Worm (Caenorhabditis elegans): Measurements from ENCODE around the gene cyn-3.

Gene cyn-3

DNA sequence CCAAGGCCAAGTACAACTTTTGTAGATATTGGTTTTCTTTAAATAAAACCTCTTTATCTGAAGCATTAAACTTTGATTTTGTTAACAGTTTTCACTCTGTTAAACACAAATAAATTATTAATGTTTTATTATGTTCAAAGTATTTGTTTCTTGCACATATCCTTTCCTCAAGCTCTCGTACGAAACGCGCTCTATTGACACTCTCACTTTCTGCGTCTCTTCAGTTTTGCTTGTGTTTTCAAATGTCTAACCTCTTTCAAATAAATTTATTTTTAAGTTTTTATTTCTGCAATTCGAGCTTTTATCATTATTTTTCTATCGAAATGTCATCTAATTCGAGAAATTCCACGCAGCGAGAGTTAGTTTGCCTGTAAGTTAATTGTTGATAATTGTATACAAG, 45.9 kb upstream of the cyn-3 start, which contains the start of gene K08F9.4 (continued):
- TF ChIP-seq lin-13 (GFP tag; optimal IDR thresholded peaks at IDR 0.05) (peak; percentile 20), ztf-4 (tag; optimal IDR thresholded peaks at IDR 0.05) (no peak), snu-23 (GFP tag; optimal IDR thresholded peaks at IDR 0.05) (peak; percentile 79), elt-3 (tag; optimal IDR thresholded peaks at IDR 0.05) (peak in 2 of 6 experiments; percentile 26 to 72), ceh-8 (GFP tag; optimal IDR thresholded peaks at IDR 0.05) (no peak), ceh-90 (tag; optimal IDR thresholded peaks at IDR 0.05) (no peak), unc-86 (tag; optimal IDR thresholded peaks at IDR 0.05) (peak; percentile 38), lin-35 (GFP tag; optimal IDR thresholded peaks at IDR 0.05) (peak; percentile 75 to 85), swsn-7 (tag; optimal IDR thresholded peaks at IDR 0.05) (peak; percentile 51), C34B4.2 (tag; optimal IDR thresholded peaks at IDR 0.05) (no peak), lsy-2 (tag; optimal IDR thresholded peaks at IDR 0.05) (peak; percentile 75 to 82), irx-1 (tag; optimal IDR thresholded peaks at IDR 0.05) (peak; percentile 0), nhr-12 (tag; optimal IDR thresholded peaks at IDR 0.05) (no peak), isw-1 (GFP tag; IDR thresholded peaks at IDR 0.05) (no peak), F16B12.6 (tag; optimal IDR thresholded peaks at IDR 0.05) (peak; percentile 38), nhr-237 (tag; optimal IDR thresholded peaks at IDR 0.05) (peak; percentile 55), Y116A8C.19 (tag; optimal IDR thresholded peaks at IDR 0.05; ENCODE audit: borderline replicate concordance) (no peak), ceh-82 (tag; optimal IDR thresholded peaks at IDR 0.05) (peak; percentile 24 to 71 (median 55)), grh-1 (GFP tag; IDR thresholded peaks at IDR 0.05) (peak; percentile 31; the same call in 1 of the 2 replicates), nhr-76 (tag; optimal IDR thresholded peaks at IDR 0.05) (no peak), ets-5 (GFP tag; IDR thresholded peaks at IDR 0.05) (no peak), zip-4 (GFP tag; optimal IDR thresholded peaks at IDR 0.05) (no peak), nhr-90 (tag; optimal IDR thresholded peaks at IDR 0.05; ENCODE audit: poor library complexity) (peak; percentile 75), zag-1 (tag; optimal IDR thresholded peaks at IDR 0.05) (no peak), nhr-71 (tag; optimal IDR thresholded peaks at IDR 0.05) (peak; percentile 80), nhr-19 (GFP tag; conservative IDR thresholded peaks at IDR 0.05) (no peak), egl-27 (tag; optimal IDR thresholded peaks at IDR 0.05) (no peak), fkh-8 (tag; optimal IDR thresholded peaks at IDR 0.05) (peak; percentile 13), mep-1 (tag; optimal IDR thresholded peaks at IDR 0.05) (peak; percentile 83), vab-15 (tag; optimal IDR thresholded peaks at IDR 0.05) (peak; percentile 2), jun-1 (tag; optimal IDR thresholded peaks at IDR 0.05) (no peak), elt-2 (tag; optimal IDR thresholded peaks at IDR 0.05) (no peak), unc-62 (GFP tag; optimal IDR thresholded peaks at IDR 0.05) (no peak), pax-3 (tag; optimal IDR thresholded peaks at IDR 0.05) (no peak), nhr-20 (tag; optimal IDR thresholded peaks at IDR 0.05) (peak; percentile 68), skn-1 (tag; optimal IDR thresholded peaks at IDR 0.05) (peak; percentile 70), unc-98 (GFP tag; IDR thresholded peaks at IDR 0.05) (no peak), egl-13 (tag; optimal IDR thresholded peaks at IDR 0.05) (no peak), mef-2 (tag; optimal IDR thresholded peaks at IDR 0.05) (no peak), unc-30 (tag; optimal IDR thresholded peaks at IDR 0.05) (no peak), ceh-63 (GFP tag; optimal IDR thresholded peaks at IDR 0.05) (no peak), C04F5.9 (tag; optimal IDR thresholded peaks at IDR 0.05) (no peak), lin-14 (GFP tag; optimal IDR thresholded peaks at IDR 0.05) (peak; percentile 81)

DNA sequence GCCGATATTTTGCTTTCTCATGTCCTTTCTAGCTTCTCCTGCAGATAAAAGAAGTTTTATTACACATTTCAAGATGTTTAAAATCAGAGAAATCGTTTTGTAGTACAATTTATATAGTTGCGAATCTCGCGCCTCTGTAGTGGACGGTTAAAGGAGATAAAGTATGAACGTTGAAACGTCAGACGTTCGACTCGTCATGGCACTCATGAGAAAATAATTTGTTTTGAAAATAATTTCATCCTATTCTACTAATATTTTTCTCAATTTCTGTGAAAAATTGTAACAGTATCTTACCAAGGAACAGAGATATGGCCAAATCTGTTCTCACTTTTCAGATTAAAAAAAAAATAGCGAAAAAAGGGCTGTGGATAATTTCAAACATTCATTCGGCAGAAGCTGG, 42.0 kb upstream of the cyn-3 start, which contains the start of gene T09F5.20:
T09F5.20 (minus strand) TSS at position 101 of the 400 bp plus-strand sequence.
- no peak for TF ChIP-seq dsc-1 (tag; optimal IDR thresholded peaks at IDR 0.05)
- no peak for TF ChIP-seq mab-9 (GFP tag; IDR thresholded peaks at IDR 0.05)
- TF ChIP-seq hlh-4 (tag; optimal IDR thresholded peaks at IDR 0.05), result no peak
- TF ChIP-seq C16A3.4 (tag; optimal IDR thresholded peaks at IDR 0.05), result no peak
- TF ChIP-seq nhr-90 (tag; optimal IDR thresholded peaks at IDR 0.05; ENCODE audit: poor library complexity), result no peak
- no peak for TF ChIP-seq fkh-8 (tag; optimal IDR thresholded peaks at IDR 0.05)
- TF ChIP-seq lin-35 (GFP tag; optimal IDR thresholded peaks at IDR 0.05), result no peak
- no peak for TF ChIP-seq alr-1 (tag; optimal IDR thresholded peaks at IDR 0.05; ENCODE audit: borderline replicate concordance)
- no peak for TF ChIP-seq nhr-77 (tag; optimal IDR thresholded peaks at IDR 0.05)
- TF ChIP-seq nhr-71 (tag; optimal IDR thresholded peaks at IDR 0.05), result no peak
